Worm (Caenorhabditis elegans): Measurements from ENCODE around the gene F58F12.3.

F58F12.3 gene

ce11 chrII:6349968-6350367 is 41.1 kb downstream of the F58F12.3 start:
- TF ChIP-seq F55B11.4 (tag; optimal IDR thresholded peaks at IDR 0.05; ENCODE audit: borderline replicate concordance, insufficient read depth) (no peak), ztf-3 (GFP tag; optimal IDR thresholded peaks at IDR 0.05) (no peak), D2030.7 (GFP tag; IDR thresholded peaks at IDR 0.05) (no peak), Y53G8AR.9 (GFP tag; conservative IDR thresholded peaks at IDR 0.05) (no peak), egl-18 (GFP tag; IDR thresholded peaks at IDR 0.05) (no peak)

ce11 chrII:6348360-6348759 is 42.7 kb downstream of the F58F12.3 start:
- TF ChIP-seq F37B4.10 (GFP tag; IDR thresholded peaks at IDR 0.05), result no peak
- no peak for TF ChIP-seq B0019.2 (GFP tag; conservative IDR thresholded peaks at IDR 0.05)
- TF ChIP-seq gei-17 (GFP tag; optimal IDR thresholded peaks at IDR 0.05), result peak; percentile 56
- TF ChIP-seq hmg-20 (GFP tag; IDR thresholded peaks at IDR 0.05), result no peak
- TF ChIP-seq snpc-1.1 (tag; optimal IDR thresholded peaks at IDR 0.05; ENCODE audit: insufficient read depth), result peak; percentile 16
- TF ChIP-seq attf-6 (GFP tag; IDR thresholded peaks at IDR 0.05), result no peak
- no peak for TF ChIP-seq nhr-179 (tag; optimal IDR thresholded peaks at IDR 0.05)
- TF ChIP-seq unc-130 (GFP tag; optimal IDR thresholded peaks at IDR 0.05), result no peak
- TF ChIP-seq nhr-90 (tag; optimal IDR thresholded peaks at IDR 0.05), result no peak
- 0 out of 2 replicates have a peak, but pooled peaks have one; percentile 67 for TF ChIP-seq madf-3 (GFP tag; IDR thresholded peaks at IDR 0.05)
- TF ChIP-seq lag-1 (GFP tag; IDR thresholded peaks at IDR 0.05), result no peak
- TF ChIP-seq nhr-120 (GFP tag; IDR thresholded peaks at IDR 0.05), result no peak
- no peak for TF ChIP-seq rec-8 (tag; optimal IDR thresholded peaks at IDR 0.05)
- peak; percentile 64 for TF ChIP-seq somi-1 (GFP tag; optimal IDR thresholded peaks at IDR 0.05)
- peak; percentile 73 for TF ChIP-seq atf-7 (tag; optimal IDR thresholded peaks at IDR 0.05)
- no peak for TF ChIP-seq B0336.3 (GFP tag; IDR thresholded peaks at IDR 0.05)
- no peak for TF ChIP-seq bed-2 (GFP tag; IDR thresholded peaks at IDR 0.05)
- no peak for TF ChIP-seq him-1 (tag; optimal IDR thresholded peaks at IDR 0.05)
- TF ChIP-seq ets-4 (GFP tag; optimal IDR thresholded peaks at IDR 0.05), result peak; percentile 48
- TF ChIP-seq B0261.1 (tag; optimal IDR thresholded peaks at IDR 0.05), result no peak
- no peak for TF ChIP-seq athp-1 (tag; optimal IDR thresholded peaks at IDR 0.05)
- TF ChIP-seq cebp-1 (GFP tag; IDR thresholded peaks at IDR 0.05), result peak; percentile 65
- TF ChIP-seq cebp-1 (tag; optimal IDR thresholded peaks at IDR 0.05), result peak; percentile 87
- TF ChIP-seq ZK185.1 (tag; optimal IDR thresholded peaks at IDR 0.05; ENCODE audit: poor library complexity, severe bottlenecking), result peak; percentile 83
- peak; percentile 82 for TF ChIP-seq attf-5 (GFP tag; optimal IDR thresholded peaks at IDR 0.05)
- no peak for TF ChIP-seq mxl-1 (tag; optimal IDR thresholded peaks at IDR 0.05)
- no peak for TF ChIP-seq bed-1 (GFP tag; IDR thresholded peaks at IDR 0.05)
- TF ChIP-seq ceh-100 (GFP tag; IDR thresholded peaks at IDR 0.05), result no peak; the same call in 1 of the 2 replicates
- TF ChIP-seq ztf-6 (GFP tag; IDR thresholded peaks at IDR 0.05), result no peak
- TF ChIP-seq aptf-3 (GFP tag; IDR thresholded peaks at IDR 0.05), result no peak
- TF ChIP-seq let-607 (tag; optimal IDR thresholded peaks at IDR 0.05), result peak in 1 of 2 experiments; percentile 71
- TF ChIP-seq ceh-91 (GFP tag; IDR thresholded peaks at IDR 0.05), result peak; percentile 13; the same call in 1 of the 2 replicates
- TF ChIP-seq nfyb-1 (GFP tag; IDR thresholded peaks at IDR 0.05), result peak; percentile 57; the same call in 1 of the 2 replicates
- no peak for TF ChIP-seq mel-28 (tag; optimal IDR thresholded peaks at IDR 0.05; ENCODE audit: borderline replicate concordance)
- TF ChIP-seq ztf-28 (GFP tag; IDR thresholded peaks at IDR 0.05), result no peak
- TF ChIP-seq dox-1 (GFP tag; IDR thresholded peaks at IDR 0.05), result peak; percentile 54; the same call in 1 of the 2 replicates
- TF ChIP-seq K11D2.4 (GFP tag; IDR thresholded peaks at IDR 0.05), result peak; percentile 80
- peak; percentile 74 for TF ChIP-seq Y67H2A.10 (GFP tag; conservative IDR thresholded peaks at IDR 0.05)
- TF ChIP-seq madf-6 (GFP tag; IDR thresholded peaks at IDR 0.05), result no peak
- TF ChIP-seq xnd-1 (tag; optimal IDR thresholded peaks at IDR 0.05), result no peak
- peak; percentile 80 for TF ChIP-seq C06A6.2 (GFP tag; conservative IDR thresholded peaks at IDR 0.05)
- TF ChIP-seq fkh-3 (tag; optimal IDR thresholded peaks at IDR 0.05), result no peak
